Fruit fly (Drosophila melanogaster) S2 (cell line): ENCODE results near the gene Ppt1.

Source experiments
- CG8478 ChIP-seq: fragments of >200 bp; optimal IDR thresholded peaks from 2 replicates; lab custom pipeline; 2018
- CTCF ChIP-seq, 2 experiments: fragments of >200 bp; optimal IDR thresholded peaks; 2 replicates each; lab custom pipeline; 2018

DNA sequence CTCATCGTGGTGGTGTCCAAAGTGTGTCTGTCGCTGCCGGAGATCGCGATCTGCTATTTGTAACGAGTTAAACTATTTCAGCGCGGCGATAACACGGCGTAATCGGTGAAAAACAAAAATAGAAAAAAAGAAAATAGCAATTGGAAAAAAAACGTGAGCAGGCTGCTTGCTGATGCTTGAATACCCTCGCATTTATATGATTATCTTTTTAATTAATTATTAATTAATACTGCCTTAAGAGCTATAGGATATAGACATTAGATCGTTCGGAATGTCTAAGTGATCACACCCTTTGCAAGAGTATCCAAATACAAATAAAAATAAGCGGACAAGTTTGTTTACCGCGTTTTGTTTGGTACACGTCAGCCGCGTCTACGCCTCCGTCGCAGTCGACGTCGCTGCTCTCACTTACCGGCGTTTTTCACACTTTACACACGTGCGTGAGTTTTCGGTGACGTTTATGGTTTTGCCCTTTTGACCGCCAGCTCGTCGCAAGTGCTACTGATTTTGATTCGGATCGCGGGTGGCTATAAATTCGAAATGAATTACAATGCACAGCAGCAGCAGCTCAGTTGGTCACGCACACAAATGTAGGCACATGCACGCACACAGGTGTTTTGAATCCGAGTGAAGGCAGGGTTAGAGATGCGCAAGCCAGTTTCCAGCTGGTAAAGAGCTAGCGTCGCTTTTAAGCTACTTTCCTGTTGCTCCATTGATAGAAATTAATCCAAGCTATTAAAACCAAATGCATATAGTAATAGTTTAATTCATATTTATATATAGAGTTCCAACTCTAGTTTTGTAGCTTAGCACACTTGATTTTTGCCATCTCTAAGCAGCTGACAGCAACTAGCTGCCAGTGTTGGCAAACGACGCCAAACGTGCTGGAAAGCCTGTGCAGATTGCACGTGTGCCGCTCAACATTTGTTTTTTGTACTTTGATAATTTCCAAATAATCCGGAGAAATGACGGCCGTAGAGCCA lies 24.3 kb upstream of the Ppt1 start, which contains the start of the genes CG2004 and CG1785:
- TF ChIP-seq CG8478 (lab: Kevin White, UChicago): no peak
- no peak for TF ChIP-seq CTCF (optimal IDR thresholded peaks at IDR 0.05; lab: Kevin White, UChicago)
